Fruit fly (Drosophila melanogaster): ENCODE results near the gene CG32817.

Gene CG32817

dm6 chrX:524331-524730 is 45.5 kb downstream of the CG32817 start (continued):
- peak; percentile 20 for TF ChIP-seq unpg (GFP tag; optimal IDR thresholded peaks at IDR 0.05)
- TF ChIP-seq abd-A (tag; optimal IDR thresholded peaks at IDR 0.05), result peak; percentile 67
- peak; percentile 79 for TF ChIP-seq Med (GFP tag)
- TF ChIP-seq lilli (GFP tag; optimal IDR thresholded peaks at IDR 0.05), result peak; percentile 26
- no peak for TF ChIP-seq Vsx1 (GFP tag; optimal IDR thresholded peaks at IDR 0.05)
- no peak for TF ChIP-seq CG3281 (GFP tag; optimal IDR thresholded peaks at IDR 0.05)
- no peak for TF ChIP-seq ems (GFP tag; optimal IDR thresholded peaks at IDR 0.05)
- TF ChIP-seq CG4820 (GFP tag; optimal IDR thresholded peaks at IDR 0.05), result no peak
- TF ChIP-seq CG18599 (GFP tag; optimal IDR thresholded peaks at IDR 0.05), result peak; percentile 78
- TF ChIP-seq z (GFP tag; IDR thresholded peaks at IDR 0.05), result no peak
- no peak for TF ChIP-seq sim (GFP tag; IDR thresholded peaks at IDR 0.05)
- peak; percentile 98 for TF ChIP-seq grau (tag; optimal IDR thresholded peaks at IDR 0.05)
- TF ChIP-seq HmgZ (tag; optimal IDR thresholded peaks at IDR 0.05), result no peak
- TF ChIP-seq cwo (GFP tag; optimal IDR thresholded peaks at IDR 0.05), result no peak
- TF ChIP-seq knrl (GFP tag; IDR thresholded peaks at IDR 0.05; ENCODE audit: partially characterized antibody), result no peak
- no peak for TF ChIP-seq Rx (GFP tag; IDR thresholded peaks at IDR 0.05)
- TF ChIP-seq CG12236 (GFP tag; optimal IDR thresholded peaks at IDR 0.05), result no peak
- TF ChIP-seq CG33557 (GFP tag; optimal IDR thresholded peaks at IDR 0.05), result no peak
- peak in 1 of 2 experiments; percentile 2 for TF ChIP-seq insv (GFP tag; optimal IDR thresholded peaks at IDR 0.05)
- TF ChIP-seq sima (GFP tag; optimal IDR thresholded peaks at IDR 0.05), result no peak
- TF ChIP-seq sqz (GFP tag; optimal IDR thresholded peaks at IDR 0.05), result peak; percentile 6
- no peak for TF ChIP-seq eyg (GFP tag; optimal IDR thresholded peaks at IDR 0.05)
- peak; percentile 11; the same call in 1 of the 2 replicates for TF ChIP-seq seq (GFP tag; IDR thresholded peaks at IDR 0.05)
- no peak for TF ChIP-seq run (tag; optimal IDR thresholded peaks at IDR 0.05)
- no peak for TF ChIP-seq jing (GFP tag; optimal IDR thresholded peaks at IDR 0.05)
- TF ChIP-seq CG32772 (GFP tag; IDR thresholded peaks at IDR 0.05), result no peak
- peak in 1 of 2 experiments; percentile 27 for TF ChIP-seq bsh (GFP tag; optimal IDR thresholded peaks at IDR 0.05)
- no peak for TF ChIP-seq CG11695 (GFP tag; IDR thresholded peaks at IDR 0.05)
- peak; percentile 5 for TF ChIP-seq HmgD (GFP tag; optimal IDR thresholded peaks at IDR 0.05)
- no peak for TF ChIP-seq MBD-R2 (GFP tag; IDR thresholded peaks at IDR 0.05)
- no peak for TF ChIP-seq hb (GFP tag; IDR thresholded peaks at IDR 0.05; ENCODE audit: partially characterized antibody)
- TF ChIP-seq NK7.1 (GFP tag; optimal IDR thresholded peaks at IDR 0.05), result no peak
- TF ChIP-seq CG4328 (GFP tag; optimal IDR thresholded peaks at IDR 0.05), result no peak
- TF ChIP-seq MESR4 (GFP tag; optimal IDR thresholded peaks at IDR 0.05), result no peak
- no peak for TF ChIP-seq ERR (GFP tag; optimal IDR thresholded peaks at IDR 0.05)
- no peak for TF ChIP-seq gsb (GFP tag; IDR thresholded peaks at IDR 0.05)
- peak; percentile 22 for TF ChIP-seq CG13296 (GFP tag; optimal IDR thresholded peaks at IDR 0.05)
- TF ChIP-seq ase (GFP tag; IDR thresholded peaks at IDR 0.05), result no peak
- TF ChIP-seq HLH3B (GFP tag; IDR thresholded peaks at IDR 0.05), result 0 out of 2 replicates have a peak, but pooled peaks have one; percentile 23
- peak; percentile 52 for TF ChIP-seq CG12769 (tag; optimal IDR thresholded peaks at IDR 0.05)
- TF ChIP-seq unc-4 (GFP tag; IDR thresholded peaks at IDR 0.05; ENCODE audit: partially characterized antibody), result no peak
- no peak for TF ChIP-seq CG11723 (GFP tag; optimal IDR thresholded peaks at IDR 0.05)
- peak; percentile 7 for TF ChIP-seq CG2712 (tag; optimal IDR thresholded peaks at IDR 0.05)
- TF ChIP-seq CG18764 (GFP tag; optimal IDR thresholded peaks at IDR 0.05), result no peak
- TF ChIP-seq wor (GFP tag; IDR thresholded peaks at IDR 0.05), result no peak

Data from whole organism, embryonic.